Fruit fly (Drosophila melanogaster) ovary, adult (tissue): ENCODE measurements around the gene CG3156.

Experiments used
- CG17801 ChIP-seq: fragments of 200-800 bp; optimal IDR thresholded peaks from 2 replicates; lab custom pipeline; 2019; ENCODE audit warnings: missing biosample characterization, mild to moderate bottlenecking, missing genetic modification characterization, moderate library complexity; ENCODE audit not compliant: partially characterized antibody

The CG3156 gene

DNA sequence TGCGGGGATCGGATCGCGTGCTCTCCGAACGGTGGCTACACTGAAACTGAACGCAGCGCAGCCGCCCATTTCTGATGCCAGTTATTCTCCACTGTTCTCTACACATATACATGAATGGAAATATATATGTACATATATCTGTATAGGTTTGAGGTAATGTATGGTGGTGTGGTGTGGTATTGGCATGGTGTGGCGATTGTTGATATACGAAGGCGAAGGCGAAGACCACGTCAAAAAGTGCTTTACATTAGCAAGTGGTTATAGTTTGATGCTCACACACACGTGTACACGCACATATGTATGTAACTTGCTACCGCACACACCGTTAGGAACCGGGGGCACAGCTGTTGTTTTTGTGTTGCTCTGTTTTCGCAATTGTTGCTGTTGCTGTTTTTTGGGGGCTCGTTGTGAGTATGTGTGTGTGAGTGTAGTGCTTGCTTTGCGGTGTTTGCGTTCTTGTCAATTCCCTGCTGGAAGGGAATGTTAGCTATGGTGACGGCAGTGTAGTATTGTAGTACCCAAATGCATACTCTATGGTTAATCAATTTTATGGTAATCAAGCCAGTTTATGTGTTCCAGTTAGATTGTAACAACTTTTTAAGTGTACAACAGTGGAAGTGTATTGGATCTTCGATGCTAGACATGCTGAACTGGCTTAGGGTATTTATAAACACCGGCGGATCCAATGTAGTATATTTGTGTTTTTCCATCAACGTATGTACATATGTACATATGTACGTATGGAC, 5.9 kb downstream of the CG3156 start, which contains the start of gene CG17896:
CG17896 (minus strand) TSS at position 51 of the 746 bp plus-strand sequence.
- TF ChIP-seq CG17801 (GFP tag; lab: Kevin White, UChicago): peak; percentile 97

DNA sequence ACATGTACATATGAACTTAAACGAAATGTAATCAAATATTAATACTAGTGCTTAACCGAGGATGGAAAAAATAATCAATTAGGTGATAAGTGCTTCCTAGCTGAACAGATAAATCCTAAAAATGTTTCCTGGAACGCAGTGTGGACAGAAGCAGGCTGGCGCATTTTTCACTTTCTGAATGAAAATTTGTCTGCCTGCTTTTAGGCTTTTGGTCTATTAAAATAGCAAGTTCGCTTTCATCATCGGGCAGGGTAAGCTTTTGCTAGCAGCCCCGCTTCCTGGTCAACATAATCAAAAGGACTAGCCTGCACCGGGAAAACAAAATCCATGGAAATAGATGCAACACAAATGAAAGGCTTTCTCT, 6.5 kb downstream of the CG3156 start:
- no peak for TF ChIP-seq CG17801 (GFP tag; lab: Kevin White, UChicago)

DNA sequence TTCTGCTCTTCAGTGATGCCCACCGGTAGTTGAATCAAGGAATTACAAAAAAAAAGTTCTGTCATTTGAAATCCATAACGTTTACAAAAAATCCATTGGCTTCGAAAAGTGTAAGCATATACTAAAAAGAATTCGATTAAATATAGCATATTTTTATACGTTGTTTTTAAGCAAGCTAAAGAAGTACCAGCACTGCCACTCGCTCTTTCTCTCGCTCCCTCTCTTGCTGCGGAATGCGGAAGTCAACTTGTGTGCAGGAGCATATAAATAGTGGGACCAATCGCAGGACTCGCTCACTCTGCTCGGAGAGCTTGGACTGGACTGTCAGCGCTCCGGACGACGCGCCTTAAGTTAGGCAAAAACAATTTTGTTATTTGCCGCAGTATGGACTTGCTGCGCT, 6.9 kb downstream of the CG3156 start, which contains the start of gene CG17778:
CG17778 (plus strand) TSS at position 8 of the 400 bp plus-strand sequence.
- no peak for TF ChIP-seq CG17801 (GFP tag; lab: Kevin White, UChicago)

- peak; percentile 48 for TF ChIP-seq CG17801 (GFP tag; lab: Kevin White, UChicago)
Measured at dm6 chrX:496326-496725, 8.6 kb downstream of the CG3156 start, which contains the start of gene svr. TSS of gene svr (plus strand) at chrX:496446.

DNA sequence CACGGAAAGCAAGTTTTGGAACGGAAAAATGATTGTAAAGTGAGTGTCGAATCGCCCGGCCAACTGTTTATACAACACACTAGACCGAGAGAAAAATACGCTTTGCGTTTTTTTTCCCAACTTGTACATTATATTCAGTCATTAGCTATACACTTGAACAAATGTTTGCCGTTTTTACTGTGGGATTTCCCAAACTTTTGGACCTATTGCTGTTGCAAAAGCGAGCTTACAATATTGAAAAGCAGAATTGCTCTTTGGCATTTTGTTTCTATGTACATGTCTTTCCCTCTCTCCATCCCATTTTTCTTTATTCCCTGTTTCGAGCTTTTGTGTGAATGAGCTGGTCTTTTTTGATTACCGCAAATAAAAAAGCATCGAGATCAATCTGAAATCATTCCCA, 9.7 kb downstream of the CG3156 start:
- TF ChIP-seq CG17801 (GFP tag; lab: Kevin White, UChicago): no peak

DNA sequence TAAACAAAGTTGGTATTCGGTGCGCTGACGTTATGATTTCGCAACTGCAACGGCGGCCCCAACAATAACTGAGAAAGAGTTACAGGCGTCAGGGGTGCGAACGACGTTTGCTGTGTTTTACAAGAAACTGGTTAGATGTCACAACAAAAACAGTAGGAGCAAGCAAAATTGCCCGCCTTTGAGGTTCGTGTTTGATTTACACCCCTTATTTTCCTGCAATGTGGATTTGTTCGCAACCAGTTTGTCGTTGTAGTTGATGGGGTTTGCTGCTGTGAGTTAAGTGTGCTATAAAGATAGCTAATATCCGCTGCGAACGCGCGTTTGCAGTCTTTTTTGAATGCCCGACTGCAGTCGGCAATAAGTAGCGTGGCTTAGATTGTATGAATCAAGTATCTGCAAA, 10.8 kb downstream of the CG3156 start:
- no peak for TF ChIP-seq CG17801 (GFP tag; lab: Kevin White, UChicago)

- no peak for TF ChIP-seq CG17801 (GFP tag; lab: Kevin White, UChicago)
Measured at dm6 chrX:498924-499588, 11.4 kb downstream of the CG3156 start.

dm6 chrX:499589-500041, 11.9 kb downstream of the CG3156 start:
- peak; percentile 80 for TF ChIP-seq CG17801 (GFP tag; lab: Kevin White, UChicago)

DNA sequence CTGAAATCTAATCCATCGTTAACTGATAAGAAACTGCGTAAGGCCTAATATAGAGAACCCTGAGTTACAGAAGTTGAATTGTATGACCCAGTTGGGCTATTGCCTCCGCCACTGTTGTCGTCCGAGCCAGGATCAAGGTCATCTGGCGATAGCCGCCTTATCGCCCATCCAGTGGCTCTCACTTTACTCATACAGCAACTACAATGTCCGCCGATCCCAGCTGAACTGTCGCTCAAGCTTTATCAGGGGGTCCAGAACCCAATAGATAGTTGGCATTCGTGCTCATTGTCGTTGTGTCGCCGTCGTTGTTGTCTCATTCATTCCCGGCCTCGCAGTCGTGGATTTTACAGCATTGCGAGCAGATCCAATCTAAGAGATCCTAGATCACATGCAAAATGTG, 21.4 kb downstream of the CG3156 start, which contains the start of gene arg:
arg (plus strand) TSS at position 319 of the 400 bp plus-strand sequence.
- TF ChIP-seq CG17801 (GFP tag; lab: Kevin White, UChicago): no peak

- peak; percentile 61 for TF ChIP-seq CG17801 (GFP tag; lab: Kevin White, UChicago)
Measured at dm6 chrX:510528-510927, 22.9 kb downstream of the CG3156 start.

DNA sequence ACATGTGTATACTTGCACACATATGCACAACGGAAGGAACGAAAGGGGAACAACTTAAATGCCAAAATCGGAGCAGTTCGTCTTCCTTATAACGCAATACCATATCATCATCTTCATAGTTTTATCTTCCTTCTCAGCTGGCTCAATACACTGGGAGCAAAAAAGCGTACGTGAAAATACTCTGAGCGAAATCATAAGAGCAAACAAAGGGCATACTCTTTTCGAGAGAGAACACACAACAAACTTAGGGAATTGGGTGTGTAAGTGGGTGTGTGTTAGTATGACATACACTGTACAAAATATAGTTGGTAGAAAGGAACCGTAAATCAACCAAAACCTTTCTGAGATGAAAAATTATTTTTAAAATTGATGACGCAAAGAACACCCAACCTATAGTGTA, 24.8 kb downstream of the CG3156 start:
- TF ChIP-seq CG17801 (GFP tag; lab: Kevin White, UChicago): no peak

DNA sequence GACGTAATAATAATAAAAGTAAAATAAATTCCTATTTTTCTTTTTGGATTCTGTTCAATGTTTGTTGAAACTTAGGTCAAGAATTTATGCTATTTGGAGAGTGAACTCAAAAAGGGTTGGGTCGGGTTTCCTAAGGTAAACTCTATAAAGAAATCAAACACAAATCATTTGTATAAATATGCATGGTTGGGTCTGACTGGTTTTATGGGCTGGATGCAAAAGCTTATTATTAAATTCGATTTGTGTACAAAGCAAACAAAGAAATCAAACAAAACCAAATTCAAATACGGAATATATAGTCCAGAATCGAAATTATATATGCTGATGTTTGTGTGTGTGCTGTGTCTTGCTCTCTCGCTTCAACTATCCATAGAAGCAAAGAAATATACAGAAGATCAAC, 28.0 kb downstream of the CG3156 start:
- no peak for TF ChIP-seq CG17801 (GFP tag; lab: Kevin White, UChicago)

DNA sequence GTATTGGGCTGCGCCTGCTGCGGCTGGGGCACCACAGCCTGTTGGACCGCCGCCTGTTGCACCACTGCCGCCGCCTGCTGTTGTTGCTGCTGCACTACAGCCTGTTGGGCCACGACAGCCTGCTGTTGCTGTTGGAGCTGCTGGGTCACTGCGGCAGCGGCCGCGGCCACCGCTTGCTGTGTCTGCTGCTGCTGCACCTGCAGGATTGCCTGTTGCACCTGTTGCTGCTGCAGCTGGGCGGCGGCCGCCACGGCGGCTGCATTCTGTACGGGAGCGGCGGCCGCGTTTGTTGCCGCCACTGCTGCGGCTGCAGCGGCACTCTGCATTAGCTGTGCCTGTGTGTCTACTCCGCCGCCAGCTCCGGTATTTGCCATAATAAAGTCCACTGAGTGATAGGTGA, 31.2 kb downstream of the CG3156 start:
- no peak for TF ChIP-seq CG17801 (GFP tag; lab: Kevin White, UChicago)

dm6 chrX:520215-520861, 32.7 kb downstream of the CG3156 start:
- TF ChIP-seq CG17801 (GFP tag; lab: Kevin White, UChicago): no peak

DNA sequence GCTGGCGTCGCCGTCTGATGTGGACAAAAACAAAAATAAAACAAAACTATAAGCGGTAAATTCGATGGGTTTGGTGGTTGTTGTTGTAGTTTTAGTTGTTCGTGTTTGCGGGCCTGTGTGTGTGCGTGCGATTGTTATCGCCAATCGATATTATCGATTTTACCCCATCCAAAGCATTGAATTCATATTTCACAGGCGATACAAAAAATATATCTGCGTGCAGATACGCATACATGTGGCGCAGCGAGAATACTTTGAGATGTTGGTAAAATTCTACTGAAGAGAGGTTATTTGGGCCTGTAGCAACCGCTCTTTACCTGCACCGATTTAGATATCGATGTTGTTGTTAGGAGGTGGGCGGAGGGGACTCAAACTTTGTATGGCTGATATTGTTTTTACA, 34.0 kb downstream of the CG3156 start:
- TF ChIP-seq CG17801 (GFP tag; lab: Kevin White, UChicago): no peak
